Fruit fly (Drosophila melanogaster): ENCODE data around the gene CG10274.

CG10274 gene

dm6 chr3L:6188995-6189927 lies 7.6 kb upstream of the CG10274 start, which contains the start of the genes D19A and CG7386:
D19A (minus strand) TSS chr3L:6189123.
CG7386 (plus strand) TSS chr3L:6189745.
- TF ChIP-seq CG8478 (optimal IDR thresholded peaks at IDR 0.05) (no peak), psq (optimal IDR thresholded peaks at IDR 0.05) (no peak), pan (optimal IDR thresholded peaks at IDR 0.05) (no peak), Dll (optimal IDR thresholded peaks at IDR 0.05) (no peak), usp (GFP tag; optimal IDR thresholded peaks at IDR 0.05) (no peak), EcR (GFP tag; optimal IDR thresholded peaks at IDR 0.05) (no peak)

dm6 chr3L:6184884-6185438 lies 3.3 kb upstream of the CG10274 start, which contains the start of the genes D19B and CG43293:
D19B (minus strand) TSS chr3L:6184920.
CG43293 (plus strand) TSS chr3L:6185189.
- TF ChIP-seq pan (optimal IDR thresholded peaks at IDR 0.05) (peak; percentile 80), CG8478 (optimal IDR thresholded peaks at IDR 0.05) (no peak)

- TF ChIP-seq psq (optimal IDR thresholded peaks at IDR 0.05) (no peak), pan (optimal IDR thresholded peaks at IDR 0.05) (no peak), Dll (optimal IDR thresholded peaks at IDR 0.05) (no peak), usp (GFP tag; optimal IDR thresholded peaks at IDR 0.05) (no peak), EcR (GFP tag; optimal IDR thresholded peaks at IDR 0.05) (no peak), CG8478 (optimal IDR thresholded peaks at IDR 0.05) (no peak)
Measured at dm6 chr3L:6173826-6174255, 7.8 kb downstream of the CG10274 start, which contains the start of the genes fmt and CG7376. fmt (minus strand) TSS chr3L:6173880. CG7376 (plus strand) TSS chr3L:6174248.

dm6 chr3L:6162483-6163128 lies 19.0 kb downstream of the CG10274 start, which contains the start of gene Prdm13:
Prdm13 (plus strand) TSS chr3L:6163127.
- TF ChIP-seq psq (optimal IDR thresholded peaks at IDR 0.05) (no peak), usp (GFP tag; optimal IDR thresholded peaks at IDR 0.05) (no peak), EcR (GFP tag; optimal IDR thresholded peaks at IDR 0.05) (no peak), pan (optimal IDR thresholded peaks at IDR 0.05) (no peak), CG8478 (optimal IDR thresholded peaks at IDR 0.05) (no peak), Dll (optimal IDR thresholded peaks at IDR 0.05) (no peak)

- no peak for TF ChIP-seq EcR (GFP tag; optimal IDR thresholded peaks at IDR 0.05)
- no peak for TF ChIP-seq usp (GFP tag; optimal IDR thresholded peaks at IDR 0.05)
- TF ChIP-seq psq (optimal IDR thresholded peaks at IDR 0.05) = no peak
- TF ChIP-seq Dll (optimal IDR thresholded peaks at IDR 0.05) = no peak
- TF ChIP-seq pan (optimal IDR thresholded peaks at IDR 0.05) = no peak
- TF ChIP-seq CG8478 (optimal IDR thresholded peaks at IDR 0.05) = no peak
Measured at dm6 chr3L:6161997-6162396, 19.6 kb downstream of the CG10274 start.

- TF ChIP-seq usp (GFP tag; optimal IDR thresholded peaks at IDR 0.05) (no peak), EcR (GFP tag; optimal IDR thresholded peaks at IDR 0.05) (no peak), CG8478 (optimal IDR thresholded peaks at IDR 0.05) (no peak), Dll (optimal IDR thresholded peaks at IDR 0.05) (no peak), psq (optimal IDR thresholded peaks at IDR 0.05) (no peak), pan (optimal IDR thresholded peaks at IDR 0.05) (no peak)
Measured at dm6 chr3L:6160514-6160913, 21.1 kb downstream of the CG10274 start, which contains the start of gene Cpr65Az. Cpr65Az (plus strand) TSS chr3L:6160814.

dm6 chr3L:6159863-6160262 lies 21.8 kb downstream of the CG10274 start:
- no peak for TF ChIP-seq CG8478 (optimal IDR thresholded peaks at IDR 0.05)
- TF ChIP-seq EcR (GFP tag; optimal IDR thresholded peaks at IDR 0.05) = no peak
- no peak for TF ChIP-seq Dll (optimal IDR thresholded peaks at IDR 0.05)

- no peak for TF ChIP-seq EcR (GFP tag; optimal IDR thresholded peaks at IDR 0.05)
- no peak for TF ChIP-seq Dll (optimal IDR thresholded peaks at IDR 0.05)
- no peak for TF ChIP-seq CG8478 (optimal IDR thresholded peaks at IDR 0.05)
- no peak for TF ChIP-seq pan (optimal IDR thresholded peaks at IDR 0.05)
- TF ChIP-seq usp (GFP tag; optimal IDR thresholded peaks at IDR 0.05) = no peak
- no peak for TF ChIP-seq psq (optimal IDR thresholded peaks at IDR 0.05)
Measured at dm6 chr3L:6158530-6158929, 23.1 kb downstream of the CG10274 start, which contains the start of gene Cpr65Ay. Cpr65Ay (minus strand) TSS chr3L:6158630.

dm6 chr3L:6157327-6158032 lies 24.1 kb downstream of the CG10274 start, which contains the start of gene CG13297:
CG13297 (minus strand) TSS chr3L:6157377.
- no peak for TF ChIP-seq CG8478 (optimal IDR thresholded peaks at IDR 0.05)
- TF ChIP-seq usp (GFP tag; optimal IDR thresholded peaks at IDR 0.05) = no peak
- no peak for TF ChIP-seq psq (optimal IDR thresholded peaks at IDR 0.05)
- TF ChIP-seq EcR (GFP tag; optimal IDR thresholded peaks at IDR 0.05) = no peak
- TF ChIP-seq pan (optimal IDR thresholded peaks at IDR 0.05) = no peak

- TF ChIP-seq CG8478 (optimal IDR thresholded peaks at IDR 0.05) = no peak
- no peak for TF ChIP-seq usp (GFP tag; optimal IDR thresholded peaks at IDR 0.05)
- no peak for TF ChIP-seq Dll (optimal IDR thresholded peaks at IDR 0.05)
- TF ChIP-seq psq (optimal IDR thresholded peaks at IDR 0.05) = no peak
- TF ChIP-seq EcR (GFP tag; optimal IDR thresholded peaks at IDR 0.05) = no peak
- no peak for TF ChIP-seq pan (optimal IDR thresholded peaks at IDR 0.05)
Measured at dm6 chr3L:6154951-6155394, 26.7 kb downstream of the CG10274 start.

dm6 chr3L:6152531-6152930 lies 29.1 kb downstream of the CG10274 start, which contains the start of gene Acp65Aa:
Acp65Aa (minus strand) TSS chr3L:6152745.
- TF ChIP-seq EcR (GFP tag; optimal IDR thresholded peaks at IDR 0.05) (no peak), pan (optimal IDR thresholded peaks at IDR 0.05) (no peak), usp (GFP tag; optimal IDR thresholded peaks at IDR 0.05) (no peak), Dll (optimal IDR thresholded peaks at IDR 0.05) (no peak), CG8478 (optimal IDR thresholded peaks at IDR 0.05) (no peak), psq (optimal IDR thresholded peaks at IDR 0.05) (no peak)
